Worm (Caenorhabditis elegans): ENCODE measurements around the gene eel-1.

- TF ChIP-seq ceh-28 (tag; optimal IDR thresholded peaks at IDR 0.05) (no peak), fkh-10 (GFP tag; optimal IDR thresholded peaks at IDR 0.05) (no peak), pha-4 (GFP tag; IDR thresholded peaks at IDR 0.05) (no peak), pha-4 (tag; optimal IDR thresholded peaks at IDR 0.05) (no peak), mxl-3 (GFP tag; optimal IDR thresholded peaks at IDR 0.05) (no peak), ama-1 (optimal IDR thresholded peaks at IDR 0.05) (no peak), mep-1 (tag; optimal IDR thresholded peaks at IDR 0.05) (no peak), T20F7.1 (GFP tag; optimal IDR thresholded peaks at IDR 0.05) (no peak), nhr-6 (tag; optimal IDR thresholded peaks at IDR 0.05) (no peak), attf-4 (tag; optimal IDR thresholded peaks at IDR 0.05) (no peak)
Measured at ce11 chrIV:3014610-3015009, 35.3 kb downstream of the eel-1 start.

Measured in whole organism, L4 larva.